Worm (Caenorhabditis elegans): ENCODE results near the gene K11D12.7.

The K11D12.7 gene

DNA sequence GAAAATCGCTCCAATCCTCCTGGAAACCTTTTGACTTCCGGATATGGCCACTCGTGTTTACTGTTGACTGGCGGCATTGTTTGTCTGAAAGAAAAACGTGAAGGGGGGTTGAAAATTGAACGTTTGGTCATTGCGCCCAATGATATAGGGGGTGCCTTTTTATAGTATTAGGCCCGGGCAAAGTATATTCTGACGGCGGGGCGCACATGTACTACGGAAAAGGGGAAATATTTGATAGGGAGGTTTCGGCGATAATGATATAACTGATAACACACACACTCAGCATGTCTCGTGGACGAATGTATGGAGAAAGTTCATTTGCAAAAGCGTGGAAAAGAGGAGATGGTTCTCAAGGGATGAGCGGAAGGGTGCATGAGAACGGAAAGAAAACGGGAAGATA is 8.6 kb downstream of the K11D12.7 start, which contains the start of gene cpt-4:
TSS of gene cpt-4 (minus strand) at position 84 of the 400 bp plus-strand sequence.
- TF ChIP-seq ceh-13 (GFP tag; optimal IDR thresholded peaks at IDR 0.05) (no peak), hmg-4 (GFP tag; optimal IDR thresholded peaks at IDR 0.05) (no peak), pes-1 (GFP tag; IDR thresholded peaks at IDR 0.05) (no peak), ama-1 (optimal IDR thresholded peaks at IDR 0.05) (no peak), ceh-36 (tag; optimal IDR thresholded peaks at IDR 0.05) (no peak), ets-7 (tag; optimal IDR thresholded peaks at IDR 0.05) (no peak), sea-1 (GFP tag; conservative IDR thresholded peaks at IDR 0.05) (no peak), tbx-11 (GFP tag; IDR thresholded peaks at IDR 0.05) (no peak), hnd-1 (tag; optimal IDR thresholded peaks at IDR 0.05) (no peak), aly-1 (tag; optimal IDR thresholded peaks at IDR 0.05) (no peak), tra-4 (tag; optimal IDR thresholded peaks at IDR 0.05) (no peak), flt-1 (GFP tag; IDR thresholded peaks at IDR 0.05) (no peak), scrt-1 (GFP tag; IDR thresholded peaks at IDR 0.05) (no peak), hmbx-1 (tag; optimal IDR thresholded peaks at IDR 0.05) (no peak), tbx-37 (GFP tag; conservative IDR thresholded peaks at IDR 0.05) (no peak), B0310.2 (tag; optimal IDR thresholded peaks at IDR 0.05) (no peak), F13C5.2 (tag; optimal IDR thresholded peaks at IDR 0.05) (no peak)

DNA sequence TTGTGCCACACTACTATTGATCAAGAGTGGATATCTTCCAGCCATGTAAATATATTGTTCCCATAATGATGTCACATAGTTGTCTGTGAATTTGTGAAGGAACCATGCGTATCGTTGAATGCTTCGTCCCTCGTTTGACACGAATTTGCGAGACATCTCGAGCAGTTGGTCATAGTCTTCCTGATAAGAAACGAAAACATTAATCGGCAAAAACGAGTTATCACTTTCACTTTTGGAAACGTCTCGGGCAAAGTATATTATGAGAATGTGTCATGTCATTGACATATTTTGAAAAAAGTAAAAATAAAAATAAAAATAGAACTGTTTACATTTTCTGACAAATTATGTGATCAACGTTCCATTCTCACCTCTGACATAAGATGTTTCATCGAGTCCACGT is 9.8 kb downstream of the K11D12.7 start:
- TF ChIP-seq ama-1 (optimal IDR thresholded peaks at IDR 0.05) (no peak), ceh-36 (tag; optimal IDR thresholded peaks at IDR 0.05) (no peak)

DNA sequence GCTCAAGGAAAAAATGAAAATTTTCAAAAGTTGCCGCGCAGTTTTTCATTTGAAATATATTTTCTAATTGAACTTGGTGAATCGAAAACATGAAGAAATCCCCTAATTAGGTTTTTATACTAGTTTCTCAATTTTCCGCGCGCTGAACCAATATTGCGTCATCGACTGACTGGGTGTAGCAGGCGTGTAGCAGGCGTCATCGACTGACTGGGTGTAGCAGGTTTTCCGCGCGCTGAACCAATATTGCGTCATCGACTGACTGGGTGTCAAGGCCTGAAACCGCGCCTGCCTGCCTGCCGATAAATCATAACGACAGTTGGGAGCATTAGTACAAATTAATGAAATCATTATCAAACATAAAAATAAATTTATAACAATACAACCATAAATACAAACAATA is 12.9 kb downstream of the K11D12.7 start:
- TF ChIP-seq hmg-4 (GFP tag; optimal IDR thresholded peaks at IDR 0.05) (peak; percentile 37), ceh-13 (GFP tag; optimal IDR thresholded peaks at IDR 0.05) (no peak)

DNA sequence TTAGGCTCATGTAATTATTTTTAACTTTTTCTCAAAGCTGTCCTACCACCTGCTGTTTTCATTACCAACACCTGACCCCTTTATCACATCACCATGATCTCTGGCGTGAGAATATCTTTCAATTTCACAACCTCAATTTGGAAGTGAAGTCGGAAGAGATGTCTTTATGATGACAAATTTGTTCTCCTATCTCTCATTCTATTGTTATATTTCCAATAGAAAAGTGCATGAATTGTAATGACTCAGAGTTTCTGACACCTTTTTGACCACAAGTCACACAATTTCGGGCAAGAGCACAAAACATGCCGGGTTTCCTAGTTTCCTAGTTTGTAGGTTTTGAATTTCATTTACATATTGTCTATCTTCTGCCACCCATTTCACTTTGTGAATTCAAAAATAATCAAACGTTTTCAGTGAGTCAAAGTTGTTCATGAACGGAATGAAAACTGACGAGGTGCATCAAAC is 17.4 kb downstream of the K11D12.7 start, which contains the start of gene srr-4:
TSS of gene srr-4 (plus strand) at position 415 of the 465 bp plus-strand sequence.
- no peak for TF ChIP-seq hnd-1 (tag; optimal IDR thresholded peaks at IDR 0.05)
- TF ChIP-seq hmg-4 (GFP tag; optimal IDR thresholded peaks at IDR 0.05) = no peak
- TF ChIP-seq tbx-37 (GFP tag; conservative IDR thresholded peaks at IDR 0.05) = no peak
- no peak for TF ChIP-seq B0310.2 (tag; optimal IDR thresholded peaks at IDR 0.05)
- no peak for TF ChIP-seq tra-4 (tag; optimal IDR thresholded peaks at IDR 0.05)
- no peak for TF ChIP-seq ets-7 (tag; optimal IDR thresholded peaks at IDR 0.05)
- TF ChIP-seq scrt-1 (GFP tag; IDR thresholded peaks at IDR 0.05) = no peak
- no peak for TF ChIP-seq F13C5.2 (tag; optimal IDR thresholded peaks at IDR 0.05)
- no peak for TF ChIP-seq ceh-13 (GFP tag; optimal IDR thresholded peaks at IDR 0.05)
- no peak for TF ChIP-seq sea-1 (GFP tag; conservative IDR thresholded peaks at IDR 0.05)
- TF ChIP-seq ama-1 (optimal IDR thresholded peaks at IDR 0.05) = no peak
- TF ChIP-seq pes-1 (GFP tag; IDR thresholded peaks at IDR 0.05) = no peak
- TF ChIP-seq hmbx-1 (tag; optimal IDR thresholded peaks at IDR 0.05) = no peak
- TF ChIP-seq tbx-11 (GFP tag; IDR thresholded peaks at IDR 0.05) = no peak
- TF ChIP-seq ceh-36 (tag; optimal IDR thresholded peaks at IDR 0.05) = no peak
- TF ChIP-seq aly-1 (tag; optimal IDR thresholded peaks at IDR 0.05) = no peak
- TF ChIP-seq flt-1 (GFP tag; IDR thresholded peaks at IDR 0.05) = no peak

DNA sequence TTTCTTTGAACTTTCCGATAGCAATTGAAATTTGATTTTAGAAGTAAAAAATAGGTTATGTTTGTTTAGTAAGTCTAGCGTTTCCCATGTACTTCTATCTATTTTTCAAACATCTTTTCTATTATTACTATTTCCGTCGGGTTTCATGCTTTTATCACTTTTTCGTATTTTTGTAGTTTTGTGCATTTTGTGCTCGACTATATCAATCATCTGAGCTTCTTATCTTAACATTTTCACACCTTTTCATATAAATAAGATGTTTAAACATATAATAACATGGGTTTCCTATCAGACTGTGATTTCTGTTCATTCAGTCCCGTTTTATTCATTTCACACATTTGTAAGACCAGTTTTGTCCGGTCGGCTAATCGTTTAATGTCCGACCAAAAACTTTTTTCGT is 18.2 kb downstream of the K11D12.7 start:
- TF ChIP-seq ceh-36 (tag; optimal IDR thresholded peaks at IDR 0.05) = no peak
- no peak for TF ChIP-seq pes-1 (GFP tag; IDR thresholded peaks at IDR 0.05)
- no peak for TF ChIP-seq F13C5.2 (tag; optimal IDR thresholded peaks at IDR 0.05)
- no peak for TF ChIP-seq hmbx-1 (tag; optimal IDR thresholded peaks at IDR 0.05)
- TF ChIP-seq hnd-1 (tag; optimal IDR thresholded peaks at IDR 0.05) = no peak
- no peak for TF ChIP-seq hmg-4 (GFP tag; optimal IDR thresholded peaks at IDR 0.05)
- TF ChIP-seq tbx-37 (GFP tag; conservative IDR thresholded peaks at IDR 0.05) = no peak
- TF ChIP-seq ama-1 (optimal IDR thresholded peaks at IDR 0.05) = no peak
- TF ChIP-seq ceh-13 (GFP tag; optimal IDR thresholded peaks at IDR 0.05) = no peak
- no peak for TF ChIP-seq sea-1 (GFP tag; conservative IDR thresholded peaks at IDR 0.05)
- TF ChIP-seq scrt-1 (GFP tag; IDR thresholded peaks at IDR 0.05) = no peak
- TF ChIP-seq aly-1 (tag; optimal IDR thresholded peaks at IDR 0.05) = no peak
- TF ChIP-seq ets-7 (tag; optimal IDR thresholded peaks at IDR 0.05) = no peak
- TF ChIP-seq tbx-11 (GFP tag; IDR thresholded peaks at IDR 0.05) = no peak
- TF ChIP-seq tra-4 (tag; optimal IDR thresholded peaks at IDR 0.05) = no peak
- TF ChIP-seq flt-1 (GFP tag; IDR thresholded peaks at IDR 0.05) = no peak
- TF ChIP-seq B0310.2 (tag; optimal IDR thresholded peaks at IDR 0.05) = no peak

DNA sequence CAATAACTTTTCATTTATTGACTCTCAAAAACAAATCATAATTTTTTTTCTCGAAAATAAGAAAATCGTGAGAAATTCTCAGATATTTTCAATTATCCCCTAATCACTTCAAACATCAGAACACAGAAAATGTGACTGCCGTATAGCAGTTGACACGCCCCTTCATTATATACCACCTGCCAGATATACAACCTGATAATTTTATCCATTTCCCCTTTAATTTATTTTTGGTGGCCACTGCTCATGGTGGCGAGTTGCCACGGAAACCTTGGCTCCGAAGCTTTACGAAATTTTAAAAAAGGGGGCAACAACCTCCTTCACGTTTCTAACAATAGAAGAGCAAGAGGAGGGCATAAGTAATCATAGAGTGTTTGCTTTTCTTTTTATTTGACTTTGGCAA is 19.5 kb downstream of the K11D12.7 start:
- TF ChIP-seq ama-1 (optimal IDR thresholded peaks at IDR 0.05) = no peak
- no peak for TF ChIP-seq sea-1 (GFP tag; conservative IDR thresholded peaks at IDR 0.05)
- no peak for TF ChIP-seq scrt-1 (GFP tag; IDR thresholded peaks at IDR 0.05)
- no peak for TF ChIP-seq tbx-37 (GFP tag; conservative IDR thresholded peaks at IDR 0.05)

DNA sequence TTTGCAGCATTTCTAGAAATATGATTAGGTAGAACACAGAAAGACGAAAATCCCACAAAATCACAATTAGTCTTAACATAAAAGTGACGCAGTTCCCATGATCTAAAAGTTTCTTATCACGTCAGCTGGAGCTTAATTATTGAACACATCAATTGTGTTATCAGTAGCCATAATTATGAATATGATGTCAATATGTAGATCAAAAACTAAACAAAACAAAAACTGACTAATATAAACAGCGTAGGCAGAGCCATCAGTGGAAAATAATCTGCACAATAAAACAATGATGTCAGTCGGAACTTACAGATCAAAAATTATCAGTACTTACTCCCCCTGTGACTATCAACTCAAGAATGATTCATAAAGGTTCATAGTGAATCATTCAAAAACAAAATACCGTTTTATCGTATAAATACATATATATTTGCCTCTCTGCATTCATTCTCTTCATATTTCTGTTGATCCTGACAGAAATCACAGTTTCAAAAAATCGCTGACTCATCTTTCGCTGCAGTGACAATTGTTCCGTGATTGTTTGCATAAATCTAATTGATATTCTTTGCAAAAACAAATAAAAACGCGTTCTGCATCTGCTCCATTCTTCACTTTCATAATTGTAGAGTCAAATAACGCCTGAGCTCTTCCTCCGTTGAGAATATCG is 23.9 kb downstream of the K11D12.7 start, which contains the start of gene srr-6:
TSS of gene srr-6 (plus strand) at position 611 of the 661 bp plus-strand sequence.
- TF ChIP-seq ceh-36 (tag; optimal IDR thresholded peaks at IDR 0.05) = no peak
- TF ChIP-seq scrt-1 (GFP tag; IDR thresholded peaks at IDR 0.05) = no peak
- no peak for TF ChIP-seq aly-1 (tag; optimal IDR thresholded peaks at IDR 0.05)
- TF ChIP-seq B0310.2 (tag; optimal IDR thresholded peaks at IDR 0.05) = no peak

DNA sequence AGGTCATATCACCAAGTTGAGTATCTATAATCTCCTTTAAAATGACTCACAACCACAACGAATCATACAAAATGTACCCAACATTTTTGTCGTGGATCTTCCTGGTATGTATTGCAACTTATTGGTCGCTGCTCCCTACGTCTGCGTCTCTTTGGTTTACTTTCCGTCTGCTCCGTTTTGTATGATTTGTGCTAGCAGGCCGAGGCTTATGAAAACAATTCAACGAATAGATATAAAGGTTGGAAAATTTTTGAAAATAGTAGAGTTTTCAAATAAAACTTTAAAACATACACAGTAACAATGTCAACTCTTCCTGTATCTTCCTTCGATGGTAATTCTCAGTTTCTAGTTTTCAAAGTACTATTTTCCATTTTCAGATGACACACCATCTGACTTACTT is 34.9 kb downstream of the K11D12.7 start, which contains the start of gene srr-8:
TSS of gene srr-8 (plus strand) at position 301 of the 400 bp plus-strand sequence.
- TF ChIP-seq sea-1 (GFP tag; conservative IDR thresholded peaks at IDR 0.05) = no peak
- TF ChIP-seq hmg-4 (GFP tag; optimal IDR thresholded peaks at IDR 0.05) = no peak

All from whole organism, early embryonic.